Fruit fly (Drosophila melanogaster): ENCODE measurements around the gene CG13733.

CG13733 gene

DNA sequence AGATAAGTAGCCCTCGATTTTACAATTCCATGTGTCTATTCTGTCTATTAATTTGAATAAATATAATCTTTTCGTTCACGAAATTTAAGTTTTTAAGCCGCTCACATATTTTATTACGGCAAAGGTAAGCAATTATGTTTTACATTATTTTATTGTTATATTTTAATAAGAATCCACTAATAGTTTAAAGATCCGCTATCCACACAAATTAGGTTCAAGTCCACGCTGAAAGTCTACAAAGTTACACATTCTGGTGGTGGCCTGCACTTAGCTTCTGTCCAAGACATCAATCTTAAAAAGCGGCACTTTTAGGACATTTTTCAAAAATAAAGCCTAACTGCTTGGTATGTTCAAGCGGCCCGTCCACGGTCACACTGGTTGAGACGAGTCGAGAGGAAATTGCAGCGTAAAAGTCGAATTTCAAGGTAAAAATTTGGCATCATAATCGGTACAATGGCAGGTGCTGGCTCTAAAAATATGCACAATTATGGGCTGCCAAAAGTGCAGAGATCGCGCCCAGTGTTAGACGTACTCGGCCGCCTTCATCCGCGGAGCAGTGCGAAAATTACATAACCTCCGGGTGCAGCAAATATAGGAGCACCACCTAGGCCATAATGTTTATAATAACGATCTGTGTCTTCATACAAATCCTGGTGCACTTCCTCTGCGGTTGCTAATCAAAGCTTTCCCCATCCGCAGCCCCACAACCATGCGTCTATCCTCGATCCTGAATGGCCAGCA, 3.8 kb downstream of the CG13733 start, which contains the start of the genes UQCR-Q and CG46525 (continued):
- peak; percentile 0 for TF ChIP-seq HLH54F (GFP tag; optimal IDR thresholded peaks at IDR 0.05)
- no peak for TF ChIP-seq CG43689 (GFP tag; IDR thresholded peaks at IDR 0.05)
- TF ChIP-seq TFAM (GFP tag; optimal IDR thresholded peaks at IDR 0.05), result no peak
- TF ChIP-seq CG1602 (GFP tag; optimal IDR thresholded peaks at IDR 0.05), result no peak
- peak; percentile 59 for TF ChIP-seq exex (tag; optimal IDR thresholded peaks at IDR 0.05)
- TF ChIP-seq CG32532 (GFP tag; IDR thresholded peaks at IDR 0.05), result no peak; the same call in 1 of the 2 replicates
- TF ChIP-seq croc (GFP tag; conservative IDR thresholded peaks at IDR 0.05), result no peak
- TF ChIP-seq unc-4 (GFP tag; IDR thresholded peaks at IDR 0.05; ENCODE audit: partially characterized antibody), result 0 out of 2 replicates have a peak, but pooled peaks have one; percentile 36
- TF ChIP-seq CG4820 (GFP tag; optimal IDR thresholded peaks at IDR 0.05), result no peak
- no peak for TF ChIP-seq CG8359 (GFP tag; optimal IDR thresholded peaks at IDR 0.05; ENCODE audit: borderline replicate concordance)
- TF ChIP-seq Camta (GFP tag; optimal IDR thresholded peaks at IDR 0.05), result no peak
- peak in 1 of 2 experiments; percentile 55 for TF ChIP-seq crp (GFP tag; optimal IDR thresholded peaks at IDR 0.05)
- no peak for TF ChIP-seq lov (optimal IDR thresholded peaks at IDR 0.05)
- TF ChIP-seq lov (GFP tag; IDR thresholded peaks at IDR 0.05), result no peak
- no peak for TF ChIP-seq CG1647 (GFP tag; optimal IDR thresholded peaks at IDR 0.05)
- peak; percentile 53 for TF ChIP-seq Ets65A (GFP tag)
- no peak for TF ChIP-seq sens-2 (GFP tag; IDR thresholded peaks at IDR 0.05)
- no peak for TF ChIP-seq al (GFP tag; IDR thresholded peaks at IDR 0.05)
- TF ChIP-seq CG17829 (tag; optimal IDR thresholded peaks at IDR 0.05), result peak; percentile 47
- TF ChIP-seq CG6813 (GFP tag; optimal IDR thresholded peaks at IDR 0.05), result no peak
- peak; percentile 37 for TF ChIP-seq CG11504 (tag; optimal IDR thresholded peaks at IDR 0.05)
- TF ChIP-seq schlank (tag; optimal IDR thresholded peaks at IDR 0.05), result no peak
- TF ChIP-seq CG7357 (GFP tag; IDR thresholded peaks at IDR 0.05), result no peak
- no peak for TF ChIP-seq seq (GFP tag; IDR thresholded peaks at IDR 0.05)
- no peak for TF ChIP-seq CG2199 (GFP tag; IDR thresholded peaks at IDR 0.05)
- no peak for TF ChIP-seq chn (GFP tag; optimal IDR thresholded peaks at IDR 0.05)
- no peak for TF ChIP-seq CG5180 (GFP tag; optimal IDR thresholded peaks at IDR 0.05)
- no peak for TF ChIP-seq B-H1 (GFP tag; IDR thresholded peaks at IDR 0.05)
- TF ChIP-seq amos (GFP tag; IDR thresholded peaks at IDR 0.05; ENCODE audit: partially characterized antibody), result peak; percentile 50; the same call in 1 of the 2 replicates
- TF ChIP-seq grau (tag; optimal IDR thresholded peaks at IDR 0.05), result peak; percentile 15
- no peak for TF ChIP-seq Ssrp (tag; optimal IDR thresholded peaks at IDR 0.05)
- peak; percentile 68 for TF ChIP-seq YL-1 (GFP tag; optimal IDR thresholded peaks at IDR 0.05)
- peak; percentile 50 for TF ChIP-seq Dek (tag; optimal IDR thresholded peaks at IDR 0.05)
- TF ChIP-seq CG10209 (GFP tag; optimal IDR thresholded peaks at IDR 0.05), result no peak
- TF ChIP-seq crc (GFP tag; optimal IDR thresholded peaks at IDR 0.05), result no peak
- TF ChIP-seq CG6175 (GFP tag; IDR thresholded peaks at IDR 0.05), result no peak
- peak; percentile 51 for TF ChIP-seq Bgb (GFP tag; IDR thresholded peaks at IDR 0.05; ENCODE audit: partially characterized antibody)
- no peak for TF ChIP-seq Hey (tag; optimal IDR thresholded peaks at IDR 0.05)
- no peak for TF ChIP-seq CG31365 (tag; optimal IDR thresholded peaks at IDR 0.05)
- TF ChIP-seq CG5953 (GFP tag; IDR thresholded peaks at IDR 0.05), result no peak
- TF ChIP-seq CG8089 (GFP tag; optimal IDR thresholded peaks at IDR 0.05), result no peak
- no peak for TF ChIP-seq Gug (GFP tag; IDR thresholded peaks at IDR 0.05)
- no peak for TF ChIP-seq CG14667 (GFP tag; IDR thresholded peaks at IDR 0.05)
- no peak for TF ChIP-seq row (GFP tag; IDR thresholded peaks at IDR 0.05)
- no peak for TF ChIP-seq br (optimal IDR thresholded peaks at IDR 0.05)
- TF ChIP-seq CG8765 (GFP tag; IDR thresholded peaks at IDR 0.05), result no peak
- TF ChIP-seq CG13123 (GFP tag; optimal IDR thresholded peaks at IDR 0.05), result no peak
- TF ChIP-seq zen (tag; optimal IDR thresholded peaks at IDR 0.05), result peak; percentile 45
- TF ChIP-seq dati (GFP tag; IDR thresholded peaks at IDR 0.05), result no peak
- peak; percentile 20 for TF ChIP-seq Scr (GFP tag; IDR thresholded peaks at IDR 0.05; ENCODE audit: partially characterized antibody)
- peak; percentile 16 for TF ChIP-seq Fer1 (GFP tag; optimal IDR thresholded peaks at IDR 0.05)
